Worm (Caenorhabditis elegans): ENCODE measurements around the gene T09F5.2.

- TF ChIP-seq blmp-1 (tag; optimal IDR thresholded peaks at IDR 0.05) (no peak), aly-2 (tag; optimal IDR thresholded peaks at IDR 0.05) (no peak), snpc-4 (tag; optimal IDR thresholded peaks at IDR 0.05) (no peak), ceh-8 (GFP tag; optimal IDR thresholded peaks at IDR 0.05) (no peak), unc-130 (tag; optimal IDR thresholded peaks at IDR 0.05) (no peak), aha-1 (tag; optimal IDR thresholded peaks at IDR 0.05) (no peak), elt-3 (tag; optimal IDR thresholded peaks at IDR 0.05) (no peak), jun-1 (tag; optimal IDR thresholded peaks at IDR 0.05) (no peak), unc-62 (GFP tag; optimal IDR thresholded peaks at IDR 0.05) (no peak), nhr-11 (tag; optimal IDR thresholded peaks at IDR 0.05) (no peak)
These were observed 31.6 kb downstream of the T09F5.2 start, which contains the start of gene fbxa-84 for ce11 chrV:15182407-15182806.
